Worm (Caenorhabditis elegans) whole organism, L1 larva: ENCODE results near the gene C26D10.4.

ENCODE experiments used
- C16A3.4 ChIP-seq: fragments of 150-350 bp; optimal IDR thresholded peaks from 2 replicates; lab custom pipeline; 2014; ENCODE audit warnings: missing biosample characterization, missing genetic modification characterization
- F16B12.6 ChIP-seq: fragments of 150-350 bp; optimal IDR thresholded peaks from 2 replicates; lab custom pipeline; 2014; ENCODE audit warnings: missing biosample characterization, missing genetic modification characterization
- Y116A8C.19 ChIP-seq: sonication (generic microtip); optimal IDR thresholded peaks from 2 replicates; lab custom pipeline; 2016; ENCODE audit warnings: missing compliant biosample characterization, missing genetic modification characterization, borderline replicate concordance
- aly-2 ChIP-seq: fragments of 150-350 bp; optimal IDR thresholded peaks from 2 replicates; lab custom pipeline; 2014; ENCODE audit warnings: missing biosample characterization, missing genetic modification characterization
- ama-1 ChIP-seq: fragments of 150-350 bp; optimal IDR thresholded peaks from 2 replicates; lab custom pipeline; 2014
- blmp-1 ChIP-seq: fragments of 150-350 bp; optimal IDR thresholded peaks from 2 replicates; lab custom pipeline; 2014; ENCODE audit warnings: missing biosample characterization, missing genetic modification characterization
- ceh-63 ChIP-seq: fragments of 200-800 bp; sonication (Bioruptor generic); optimal IDR thresholded peaks from 2 replicates; lab custom pipeline; 2018; ENCODE audit warnings: mild to moderate bottlenecking, missing genetic modification characterization, missing compliant biosample characterization
- dpl-1 ChIP-seq, 3 experiments: fragments of 150-350 bp in 2 of 3; sonication (generic microtip) in 1 of 3; optimal IDR thresholded peaks; 2 replicates each; lab custom pipeline; 2014 to 2017; ENCODE audit warnings: missing biosample characterization in 3 of 3, missing genetic modification characterization in 3 of 3, missing genetic modification reagents in 3 of 3
- dsc-1 ChIP-seq: sonication (generic microtip); optimal IDR thresholded peaks from 2 replicates; lab custom pipeline; 2016; ENCODE audit warnings: mild to moderate bottlenecking, missing genetic modification characterization, missing compliant biosample characterization
- efl-1 ChIP-seq, 4 experiments: fragments of 150-350 bp; optimal IDR thresholded peaks in 3 of 4; peaks in 1 of 4; 1 replicate in 1 of 4; 2 replicates in 3 of 4; lab custom pipeline; 2014; ENCODE audit warnings: missing biosample characterization in 2 of 4, missing genetic modification characterization in 2 of 4, missing genetic modification reagents in 2 of 4
- elt-3 ChIP-seq, 6 experiments: fragments of 150-350 bp in 1 of 6; sonication (generic microtip); optimal IDR thresholded peaks; 2 replicates each; lab custom pipeline; 2017 to 2018; ENCODE audit warnings: missing biosample characterization in 6 of 6, missing genetic modification characterization in 6 of 6, inconsistent platforms in 1 of 6
- fkh-4 ChIP-seq: sonication (generic microtip); optimal IDR thresholded peaks from 2 replicates; lab custom pipeline; 2016; ENCODE audit warnings: missing compliant biosample characterization, missing genetic modification characterization, borderline replicate concordance
- hlh-4 ChIP-seq: sonication (generic microtip); optimal IDR thresholded peaks from 2 replicates; lab custom pipeline; 2016; ENCODE audit warnings: mild to moderate bottlenecking, missing genetic modification characterization, missing compliant biosample characterization
- isw-1 ChIP-seq: fragments of 200-800 bp; sonication (Bioruptor generic); IDR thresholded peaks from 2 replicates; pipeline ENCODE4 v1.3.6; 2022; ENCODE audit warnings: missing genetic modification characterization, missing compliant biosample characterization
- jun-1 ChIP-seq: fragments of 150-350 bp; optimal IDR thresholded peaks from 2 replicates; lab custom pipeline; 2014; ENCODE audit warnings: missing biosample characterization, missing genetic modification reagents, missing genetic modification characterization
- lin-14 ChIP-seq: fragments of 200-800 bp; sonication (Bioruptor generic); optimal IDR thresholded peaks from 2 replicates; lab custom pipeline; 2018; ENCODE audit warnings: mild to moderate bottlenecking, missing genetic modification characterization, moderate library complexity, missing compliant biosample characterization
- lin-15B ChIP-seq: fragments of 150-350 bp; sonication (generic microtip); optimal IDR thresholded peaks from 3 replicates; lab custom pipeline; 2014; ENCODE audit warnings: missing biosample characterization, missing genetic modification characterization
- lin-35 ChIP-seq, 2 experiments: fragments of 150-350 bp; optimal IDR thresholded peaks; 2 replicates each; lab custom pipeline; 2014; ENCODE audit warnings: missing biosample characterization in 2 of 2, missing genetic modification characterization in 2 of 2, missing genetic modification reagents in 2 of 2
- lin-39 ChIP-seq: fragments of 150-350 bp; optimal IDR thresholded peaks from 2 replicates; lab custom pipeline; 2014; ENCODE audit warnings: missing biosample characterization, missing genetic modification reagents, missing genetic modification characterization
- lsy-2 ChIP-seq, 2 experiments: fragments of 150-350 bp; optimal IDR thresholded peaks; 2 replicates each; lab custom pipeline; 2014; ENCODE audit warnings: missing biosample characterization in 2 of 2, missing genetic modification characterization in 2 of 2
- mab-9 ChIP-seq: fragments of 200-800 bp; sonication (Bioruptor generic); IDR thresholded peaks from 2 replicates; pipeline ENCODE4 v1.3.6; 2022; ENCODE audit warnings: missing genetic modification reagents, missing genetic modification characterization, missing compliant biosample characterization
- mef-2 ChIP-seq: fragments of 150-350 bp; optimal IDR thresholded peaks from 2 replicates; lab custom pipeline; 2014; ENCODE audit warnings: missing biosample characterization, missing genetic modification characterization
- mep-1 ChIP-seq: fragments of 150-350 bp; optimal IDR thresholded peaks from 2 replicates; lab custom pipeline; 2014; ENCODE audit warnings: missing biosample characterization, missing genetic modification characterization
- nhr-11 ChIP-seq: fragments of 150-350 bp; optimal IDR thresholded peaks from 2 replicates; lab custom pipeline; 2014; ENCODE audit warnings: missing biosample characterization, missing genetic modification characterization
- nhr-20 ChIP-seq: sonication (generic microtip); optimal IDR thresholded peaks from 2 replicates; lab custom pipeline; 2016; ENCODE audit warnings: mild to moderate bottlenecking, missing genetic modification characterization, missing compliant biosample characterization
- nhr-71 ChIP-seq: sonication (generic microtip); optimal IDR thresholded peaks from 2 replicates; lab custom pipeline; 2016; ENCODE audit warnings: mild to moderate bottlenecking, missing genetic modification characterization, moderate library complexity, missing compliant biosample characterization
- nhr-76 ChIP-seq: sonication (generic microtip); optimal IDR thresholded peaks from 2 replicates; lab custom pipeline; 2017; ENCODE audit warnings: missing biosample characterization, missing genetic modification characterization
- nhr-85 ChIP-seq: sonication (generic microtip); peaks from one replicate; lab custom pipeline; 2016; ENCODE audit warnings: missing genetic modification characterization, inconsistent platforms, missing compliant biosample characterization
- nhr-90 ChIP-seq: sonication (generic microtip); optimal IDR thresholded peaks from 2 replicates; lab custom pipeline; 2016; ENCODE audit warnings: mild to moderate bottlenecking, missing genetic modification characterization, missing compliant biosample characterization; ENCODE audit not compliant: poor library complexity
- pag-3 ChIP-seq: sonication (generic microtip); optimal IDR thresholded peaks from 2 replicates; lab custom pipeline; 2017; ENCODE audit warnings: missing genetic modification characterization, mild to moderate bottlenecking, missing compliant biosample characterization, antibody characterized with exemption, borderline replicate concordance; ENCODE audit not compliant: insufficient read depth
- rnt-1 ChIP-seq: sonication (generic microtip); optimal IDR thresholded peaks from 2 replicates; lab custom pipeline; 2016; ENCODE audit warnings: mild to moderate bottlenecking, missing genetic modification characterization, moderate library complexity, missing compliant biosample characterization
- skn-1 ChIP-seq: fragments of 150-350 bp; optimal IDR thresholded peaks from 2 replicates; lab custom pipeline; 2014; ENCODE audit warnings: missing biosample characterization, missing genetic modification characterization
- snu-23 ChIP-seq: sonication (generic microtip); optimal IDR thresholded peaks from 2 replicates; lab custom pipeline; 2016; ENCODE audit warnings: missing genetic modification characterization, missing compliant biosample characterization
- sptf-1 ChIP-seq: fragments of 150-350 bp; optimal IDR thresholded peaks from 2 replicates; lab custom pipeline; 2014; ENCODE audit warnings: missing biosample characterization, missing genetic modification characterization
- tbx-2 ChIP-seq: sonication (generic microtip); optimal IDR thresholded peaks from 2 replicates; lab custom pipeline; 2016; ENCODE audit warnings: missing genetic modification characterization, missing compliant biosample characterization
- unc-130 ChIP-seq: fragments of 150-350 bp; optimal IDR thresholded peaks from 2 replicates; lab custom pipeline; 2017; ENCODE audit warnings: missing biosample characterization, missing genetic modification characterization, inconsistent platforms
- zag-1 ChIP-seq: fragments of 150-350 bp; optimal IDR thresholded peaks from 2 replicates; lab custom pipeline; 2014; ENCODE audit warnings: missing biosample characterization, missing genetic modification characterization

The C26D10.4 gene

DNA sequence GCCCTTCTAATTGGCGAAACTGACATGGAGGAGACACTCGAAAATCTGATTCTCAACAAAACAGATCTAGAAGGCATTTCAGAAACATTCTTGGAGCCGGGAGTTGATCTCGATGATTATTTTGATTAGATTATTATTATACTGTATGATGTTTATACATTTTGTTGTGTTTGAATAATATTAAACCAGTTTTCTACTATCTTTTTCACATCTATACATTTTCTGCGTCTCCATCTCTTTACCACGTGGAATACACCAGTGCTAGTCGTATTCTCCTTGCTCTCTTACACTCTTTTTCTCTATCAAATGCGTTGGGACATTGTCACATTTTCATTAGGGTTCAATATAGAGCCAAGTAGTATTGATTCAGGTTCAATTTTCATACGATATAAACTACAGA lies at the start of gene C26D10.4:
TSS of gene C26D10.4 (plus strand) at position 301 of the 400 bp plus-strand sequence.
- TF ChIP-seq snu-23 (GFP tag; lab: Kevin White, UChicago) (peak; percentile 4), efl-1 (optimal IDR thresholded peaks at IDR 0.05; lab: Kevin White, UChicago) (no peak), efl-1 (GFP tag; optimal IDR thresholded peaks at IDR 0.05 in 1 of 2; lab: Kevin White, UChicago) (peak in 1 of 2 experiments; percentile 15), nhr-20 (no peak), dpl-1 (GFP tag; optimal IDR thresholded peaks at IDR 0.05; lab: Kevin White, UChicago) (peak in 2 of 3 experiments; percentile 10 to 11), nhr-76 (no peak), zag-1 (no peak)

DNA sequence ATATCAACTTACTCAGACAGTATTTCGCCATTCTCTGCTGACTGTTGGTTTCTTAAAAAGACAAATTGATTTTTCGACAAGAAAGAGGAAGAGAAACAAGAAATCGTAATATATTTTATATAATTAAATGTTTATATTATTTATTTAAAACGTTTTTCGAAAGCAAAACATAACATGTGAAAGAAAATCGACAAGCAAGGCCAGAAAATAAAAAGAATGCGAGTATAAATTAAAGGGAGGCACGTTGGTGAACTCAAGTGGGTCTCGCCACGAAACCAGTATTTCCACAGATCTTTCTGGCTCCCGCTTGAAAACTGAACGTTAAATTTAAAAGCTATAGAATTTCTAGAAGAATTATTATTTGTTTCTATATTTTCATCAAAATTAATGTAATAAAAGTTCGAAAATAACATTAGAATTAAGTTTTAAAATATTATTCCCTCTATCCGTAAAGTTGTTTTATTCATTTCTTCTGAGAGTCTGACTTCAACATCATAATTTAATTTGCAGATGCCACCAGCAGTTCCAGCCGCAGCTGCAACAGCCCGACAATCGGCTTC lies 46.3 kb upstream of the C26D10.4 start, which contains the start of the genes nst-1 and cct-4:
TSS of gene nst-1 (minus strand) at position 51 of the 560 bp plus-strand sequence.
TSS of gene cct-4 (plus strand) at position 510 of the 560 bp plus-strand sequence.
- peak; percentile 47 to 49 for TF ChIP-seq lin-35 (GFP tag; optimal IDR thresholded peaks at IDR 0.05; lab: Kevin White, UChicago)
- TF ChIP-seq dsc-1, result no peak
- TF ChIP-seq sptf-1 (tag; lab: Kevin White, UChicago), result no peak
- TF ChIP-seq elt-3 (tag; optimal IDR thresholded peaks at IDR 0.05; lab: Kevin White, UChicago), result peak in 1 of 6 experiments; percentile 45
- TF ChIP-seq jun-1 (tag; lab: Kevin White, UChicago), result no peak
- TF ChIP-seq skn-1, result peak; percentile 18
- TF ChIP-seq aly-2 (tag; lab: Kevin White, UChicago), result no peak
- TF ChIP-seq mep-1 (tag; lab: Kevin White, UChicago), result peak; percentile 70
- no peak for TF ChIP-seq Y116A8C.19
- TF ChIP-seq nhr-71, result peak; percentile 12
- TF ChIP-seq lsy-2 (tag; optimal IDR thresholded peaks at IDR 0.05; lab: Kevin White, UChicago), result peak; percentile 36 to 67
- peak; percentile 41 to 58 for TF ChIP-seq efl-1 (optimal IDR thresholded peaks at IDR 0.05; lab: Kevin White, UChicago)
- TF ChIP-seq efl-1 (GFP tag; optimal IDR thresholded peaks at IDR 0.05 in 1 of 2; lab: Kevin White, UChicago), result peak; percentile 47 to 82
- TF ChIP-seq snu-23 (GFP tag; lab: Kevin White, UChicago), result peak; percentile 21
- TF ChIP-seq F16B12.6 (tag; lab: Kevin White, UChicago), result peak; percentile 6
- TF ChIP-seq rnt-1, result no peak
- peak; percentile 17 for TF ChIP-seq blmp-1 (tag; lab: Kevin White, UChicago)
- TF ChIP-seq pag-3, result no peak
- TF ChIP-seq dpl-1 (GFP tag; optimal IDR thresholded peaks at IDR 0.05; lab: Kevin White, UChicago), result peak; percentile 1 to 63 (median 40)
- peak; percentile 17 for TF ChIP-seq C16A3.4 (tag; lab: Kevin White, UChicago)
- no peak for TF ChIP-seq mef-2 (tag; lab: Kevin White, UChicago)

DNA sequence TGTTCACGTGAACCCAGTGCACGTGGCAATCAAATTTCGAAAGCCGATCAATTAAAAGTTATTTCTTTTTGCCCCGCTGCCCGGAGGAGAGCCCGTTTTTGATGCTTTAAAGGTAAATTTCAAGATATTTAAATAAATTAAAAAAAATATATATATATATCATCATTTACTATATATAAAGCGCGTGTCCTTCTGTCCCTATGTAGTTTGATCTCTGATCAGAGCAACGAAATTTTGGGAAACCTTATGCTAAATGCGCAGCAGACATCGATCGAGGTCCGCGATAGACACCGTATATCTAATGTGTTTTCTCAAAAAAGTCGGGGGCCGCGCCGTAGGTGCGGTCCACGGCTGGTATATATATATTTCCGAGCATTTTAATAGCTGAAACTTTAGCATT lies 43.7 kb upstream of the C26D10.4 start:
- peak; percentile 35 for TF ChIP-seq ama-1

DNA sequence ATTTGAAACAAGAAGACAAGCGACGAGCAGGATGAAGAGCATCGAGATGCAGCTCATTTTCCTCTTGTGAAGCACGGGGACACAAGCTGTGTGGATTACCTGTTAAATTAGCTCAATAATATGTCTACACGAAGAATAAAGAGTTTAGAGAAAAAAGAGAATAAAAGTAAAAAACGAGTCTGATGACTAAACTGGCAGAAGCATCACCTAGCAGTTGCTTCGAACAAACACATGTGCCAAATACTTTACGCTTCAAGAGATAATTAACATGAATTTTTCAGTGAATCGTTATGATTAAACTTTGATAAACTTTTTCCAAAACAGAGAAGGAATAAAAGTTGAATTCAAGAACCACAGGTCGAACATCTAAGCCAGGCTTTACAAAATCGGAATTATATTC lies 34.3 kb upstream of the C26D10.4 start, which contains the start of gene nlp-55:
TSS of gene nlp-55 (minus strand) at position 101 of the 400 bp plus-strand sequence.
- TF ChIP-seq F16B12.6 (tag; lab: Kevin White, UChicago), result no peak
- peak; percentile 7 for TF ChIP-seq lin-14 (GFP tag; lab: Kevin White, UChicago)

DNA sequence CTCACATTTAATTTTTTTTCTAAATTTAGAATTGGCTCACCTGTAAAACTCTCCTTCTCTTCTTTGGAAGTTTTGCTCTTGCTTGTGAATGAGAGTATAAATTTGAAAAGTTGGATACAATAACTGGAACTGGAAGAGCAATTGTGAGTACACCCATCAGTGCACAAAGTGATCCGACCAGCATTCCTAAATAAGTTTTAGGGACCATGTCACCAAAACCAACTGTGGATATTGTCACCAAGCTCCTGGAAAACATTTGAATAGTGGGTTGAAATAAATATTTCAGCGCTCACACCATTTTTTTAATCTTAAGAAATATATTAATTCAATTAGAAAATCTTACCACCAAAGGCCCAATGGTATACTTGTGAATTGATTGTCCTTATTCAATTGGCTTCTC lies 21.2 kb upstream of the C26D10.4 start:
- TF ChIP-seq isw-1 (no peak), fkh-4 (tag; lab: Kevin White, UChicago) (no peak), ama-1 (no peak), blmp-1 (tag; lab: Kevin White, UChicago) (no peak), nhr-71 (no peak), nhr-11 (tag; lab: Kevin White, UChicago) (no peak), nhr-90 (tag; lab: Kevin White, UChicago) (no peak), mab-9 (no peak), hlh-4 (no peak), tbx-2 (tag; lab: Kevin White, UChicago) (no peak), nhr-20 (no peak), nhr-85 (tag; lab: Kevin White, UChicago) (no peak), lin-15B (tag; lab: Kevin White, UChicago) (no peak), unc-130 (tag; lab: Kevin White, UChicago) (no peak), lin-39 (tag; lab: Kevin White, UChicago) (no peak), ceh-63 (GFP tag; lab: Kevin White, UChicago) (no peak), lin-35 (GFP tag; optimal IDR thresholded peaks at IDR 0.05; lab: Kevin White, UChicago) (no peak)
